Worm (Caenorhabditis elegans): ENCODE data around the gene srw-118.
"Not testable (repeated sequence)": the region's sequence is repeated elsewhere in the genome, so short reads cannot be mapped to it uniquely, and the experiment has no call there.

DNA sequence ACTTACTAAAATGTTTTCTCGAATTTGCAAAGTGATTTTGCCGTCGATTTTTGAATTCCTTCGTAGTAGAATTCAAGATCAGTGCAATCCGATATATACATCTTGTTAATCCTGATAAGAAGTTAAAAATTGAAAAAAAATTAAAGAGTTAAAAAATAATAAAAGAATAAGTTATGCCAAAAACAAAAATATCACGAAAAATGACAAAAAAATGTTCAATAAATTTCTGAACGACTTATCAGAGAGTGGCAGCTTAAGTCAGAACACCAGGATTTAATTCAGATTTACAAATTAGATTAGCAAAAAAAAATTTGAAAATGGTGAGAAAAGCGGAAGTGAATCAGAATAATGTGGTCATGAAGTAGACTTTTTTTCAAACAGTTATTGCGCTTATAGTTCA lies 4.6 kb downstream of the srw-118 start, which contains the start of gene srw-123:
- TF ChIP-seq eyg-1 (tag; optimal IDR thresholded peaks at IDR 0.05); pros-1 (tag; optimal IDR thresholded peaks at IDR 0.05); gmeb-2 (tag; optimal IDR thresholded peaks at IDR 0.05); ets-4 (tag; optimal IDR thresholded peaks at IDR 0.05); fkh-10 (GFP tag; optimal IDR thresholded peaks at IDR 0.05); tbx-2 (tag; optimal IDR thresholded peaks at IDR 0.05); nhr-11 (tag; optimal IDR thresholded peaks at IDR 0.05); nhr-232 (tag; optimal IDR thresholded peaks at IDR 0.05); ref-2 (tag; optimal IDR thresholded peaks at IDR 0.05): not testable (repeated sequence)

Data from whole organism, late embryonic.